Worm (Caenorhabditis elegans) whole organism, L1 larva: ENCODE data around the gene T25B9.4.
A peak's percentile ranks its signal among the peaks of the same experiment; 100 is the strongest.

Source experiments
- C04F5.9 ChIP-seq: sonication (generic microtip); optimal IDR thresholded peaks from 2 replicates; lab custom pipeline; 2016; ENCODE audit warnings: missing genetic modification characterization, missing compliant biosample characterization
- aha-1 ChIP-seq: fragments of 150-350 bp; optimal IDR thresholded peaks from 2 replicates; lab custom pipeline; 2014; ENCODE audit warnings: missing biosample characterization, missing genetic modification characterization
- alr-1 ChIP-seq: fragments of 200-800 bp; sonication (Bioruptor generic); optimal IDR thresholded peaks from 2 replicates; lab custom pipeline; 2018; ENCODE audit warnings: borderline replicate concordance, mild to moderate bottlenecking, missing genetic modification characterization, missing compliant biosample characterization
- aly-2 ChIP-seq: fragments of 150-350 bp; optimal IDR thresholded peaks from 2 replicates; lab custom pipeline; 2014; ENCODE audit warnings: missing biosample characterization, missing genetic modification characterization
- ama-1 ChIP-seq: fragments of 150-350 bp; optimal IDR thresholded peaks from 2 replicates; lab custom pipeline; 2014
- blmp-1 ChIP-seq: fragments of 150-350 bp; optimal IDR thresholded peaks from 2 replicates; lab custom pipeline; 2014; ENCODE audit warnings: missing biosample characterization, missing genetic modification characterization
- ceh-63 ChIP-seq: fragments of 200-800 bp; sonication (Bioruptor generic); optimal IDR thresholded peaks from 2 replicates; lab custom pipeline; 2018; ENCODE audit warnings: mild to moderate bottlenecking, missing genetic modification characterization, missing compliant biosample characterization
- ceh-8 ChIP-seq: fragments of 200-800 bp; sonication (Bioruptor generic); optimal IDR thresholded peaks from 2 replicates; lab custom pipeline; 2018; ENCODE audit warnings: mild to moderate bottlenecking, missing genetic modification characterization, moderate library complexity, missing compliant biosample characterization
- ceh-82 ChIP-seq, 3 experiments: fragments of 150-350 bp in 1 of 3; sonication (generic microtip) in 2 of 3; optimal IDR thresholded peaks; 2 replicates each; lab custom pipeline; 2014 to 2017; ENCODE audit warnings: missing biosample characterization in 3 of 3, missing genetic modification characterization in 3 of 3
- dpl-1 ChIP-seq, 3 experiments: fragments of 150-350 bp in 2 of 3; sonication (generic microtip) in 1 of 3; optimal IDR thresholded peaks; 2 replicates each; lab custom pipeline; 2014 to 2017; ENCODE audit warnings: missing biosample characterization in 3 of 3, missing genetic modification characterization in 3 of 3, missing genetic modification reagents in 3 of 3
- dsc-1 ChIP-seq: sonication (generic microtip); optimal IDR thresholded peaks from 2 replicates; lab custom pipeline; 2016; ENCODE audit warnings: mild to moderate bottlenecking, missing genetic modification characterization, missing compliant biosample characterization
- efl-3 ChIP-seq: fragments of 200-800 bp; sonication (Bioruptor generic); optimal IDR thresholded peaks from 2 replicates; lab custom pipeline; 2018; ENCODE audit warnings: mild to moderate bottlenecking, missing genetic modification characterization, missing compliant biosample characterization
- elt-2 ChIP-seq: sonication (generic microtip); optimal IDR thresholded peaks from 2 replicates; lab custom pipeline; 2016; ENCODE audit warnings: missing genetic modification characterization, mild to moderate bottlenecking, inconsistent platforms, missing compliant biosample characterization, missing genetic modification reagents
- elt-3 ChIP-seq, 6 experiments: fragments of 150-350 bp in 1 of 6; sonication (generic microtip); optimal IDR thresholded peaks; 2 replicates each; lab custom pipeline; 2017 to 2018; ENCODE audit warnings: missing biosample characterization in 6 of 6, missing genetic modification characterization in 6 of 6, inconsistent platforms in 1 of 6
- fkh-10 ChIP-seq: sonication (generic microtip); optimal IDR thresholded peaks from 2 replicates; lab custom pipeline; 2017; ENCODE audit warnings: missing biosample characterization, missing genetic modification reagents, missing genetic modification characterization
- fkh-4 ChIP-seq: sonication (generic microtip); optimal IDR thresholded peaks from 2 replicates; lab custom pipeline; 2016; ENCODE audit warnings: missing compliant biosample characterization, missing genetic modification characterization, borderline replicate concordance
- fkh-8 ChIP-seq: sonication (generic microtip); optimal IDR thresholded peaks from 2 replicates; lab custom pipeline; 2016; ENCODE audit warnings: mild to moderate bottlenecking, missing genetic modification characterization, missing compliant biosample characterization
- fos-1 ChIP-seq: fragments of 150-350 bp; optimal IDR thresholded peaks from 2 replicates; lab custom pipeline; 2014; ENCODE audit warnings: missing biosample characterization, missing genetic modification characterization
- irx-1 ChIP-seq: sonication (generic microtip); optimal IDR thresholded peaks from 2 replicates; lab custom pipeline; 2016; ENCODE audit warnings: missing genetic modification characterization, missing compliant biosample characterization
- isw-1 ChIP-seq: fragments of 200-800 bp; sonication (Bioruptor generic); IDR thresholded peaks from 2 replicates; pipeline ENCODE4 v1.3.6; 2022; ENCODE audit warnings: missing genetic modification characterization, missing compliant biosample characterization
- jun-1 ChIP-seq: fragments of 150-350 bp; optimal IDR thresholded peaks from 2 replicates; lab custom pipeline; 2014; ENCODE audit warnings: missing biosample characterization, missing genetic modification reagents, missing genetic modification characterization
- lin-13 ChIP-seq: fragments of 150-350 bp; optimal IDR thresholded peaks from 2 replicates; lab custom pipeline; 2014; ENCODE audit warnings: missing biosample characterization, missing genetic modification reagents, missing genetic modification characterization
- lin-15B ChIP-seq: fragments of 150-350 bp; sonication (generic microtip); optimal IDR thresholded peaks from 3 replicates; lab custom pipeline; 2014; ENCODE audit warnings: missing biosample characterization, missing genetic modification characterization
- lin-39 ChIP-seq: fragments of 150-350 bp; optimal IDR thresholded peaks from 2 replicates; lab custom pipeline; 2014; ENCODE audit warnings: missing biosample characterization, missing genetic modification reagents, missing genetic modification characterization
- mab-9 ChIP-seq: fragments of 200-800 bp; sonication (Bioruptor generic); IDR thresholded peaks from 2 replicates; pipeline ENCODE4 v1.3.6; 2022; ENCODE audit warnings: missing genetic modification reagents, missing genetic modification characterization, missing compliant biosample characterization
- mdl-1 ChIP-seq, 2 experiments: fragments of 150-350 bp; optimal IDR thresholded peaks; 2 replicates each; lab custom pipeline; 2014 to 2017; ENCODE audit warnings: missing biosample characterization in 2 of 2, missing genetic modification characterization in 2 of 2, inconsistent platforms in 1 of 2
- mef-2 ChIP-seq: fragments of 150-350 bp; optimal IDR thresholded peaks from 2 replicates; lab custom pipeline; 2014; ENCODE audit warnings: missing biosample characterization, missing genetic modification characterization
- nhr-12 ChIP-seq: sonication (generic microtip); optimal IDR thresholded peaks from 2 replicates; lab custom pipeline; 2017; ENCODE audit warnings: missing biosample characterization, missing genetic modification characterization
- nhr-19 ChIP-seq: fragments of 200-800 bp; sonication (Bioruptor generic); conservative IDR thresholded peaks from 2 replicates; pipeline ENCODE4 v1.3.6; 2022; ENCODE audit warnings: missing genetic modification characterization, missing compliant biosample characterization
- nhr-237 ChIP-seq: fragments of 150-350 bp; optimal IDR thresholded peaks from 2 replicates; lab custom pipeline; 2014; ENCODE audit warnings: missing biosample characterization, missing genetic modification characterization
- nhr-28 ChIP-seq: fragments of 150-350 bp; optimal IDR thresholded peaks from 2 replicates; lab custom pipeline; 2014; ENCODE audit warnings: missing biosample characterization, missing genetic modification characterization
- nhr-47 ChIP-seq: sonication (generic microtip); optimal IDR thresholded peaks from 2 replicates; lab custom pipeline; 2016; ENCODE audit warnings: mild to moderate bottlenecking, missing genetic modification characterization, moderate library complexity, missing compliant biosample characterization
- nhr-71 ChIP-seq: sonication (generic microtip); optimal IDR thresholded peaks from 2 replicates; lab custom pipeline; 2016; ENCODE audit warnings: mild to moderate bottlenecking, missing genetic modification characterization, moderate library complexity, missing compliant biosample characterization
- nhr-76 ChIP-seq: sonication (generic microtip); optimal IDR thresholded peaks from 2 replicates; lab custom pipeline; 2017; ENCODE audit warnings: missing biosample characterization, missing genetic modification characterization
- nhr-77 ChIP-seq: fragments of 150-350 bp; optimal IDR thresholded peaks from 2 replicates; lab custom pipeline; 2014; ENCODE audit warnings: missing biosample characterization, missing genetic modification characterization
- pqm-1 ChIP-seq: sonication (generic microtip); optimal IDR thresholded peaks from 3 replicates; lab custom pipeline; 2017; ENCODE audit warnings: missing biosample characterization, missing genetic modification characterization
- skn-1 ChIP-seq: fragments of 150-350 bp; optimal IDR thresholded peaks from 2 replicates; lab custom pipeline; 2014; ENCODE audit warnings: missing biosample characterization, missing genetic modification characterization
- snpc-4 ChIP-seq: fragments of 150-350 bp; optimal IDR thresholded peaks from 2 replicates; lab custom pipeline; 2014; ENCODE audit warnings: missing biosample characterization, missing genetic modification characterization
- snu-23 ChIP-seq: sonication (generic microtip); optimal IDR thresholded peaks from 2 replicates; lab custom pipeline; 2016; ENCODE audit warnings: missing genetic modification characterization, missing compliant biosample characterization
- sptf-1 ChIP-seq: fragments of 150-350 bp; optimal IDR thresholded peaks from 2 replicates; lab custom pipeline; 2014; ENCODE audit warnings: missing biosample characterization, missing genetic modification characterization
- swsn-7 ChIP-seq: sonication (generic microtip); optimal IDR thresholded peaks from 2 replicates; lab custom pipeline; 2016; ENCODE audit warnings: missing genetic modification characterization, missing compliant biosample characterization
- tbx-2 ChIP-seq: sonication (generic microtip); optimal IDR thresholded peaks from 2 replicates; lab custom pipeline; 2016; ENCODE audit warnings: missing genetic modification characterization, missing compliant biosample characterization
- tlp-1 ChIP-seq: fragments of 150-350 bp; optimal IDR thresholded peaks from 2 replicates; lab custom pipeline; 2014; ENCODE audit warnings: missing biosample characterization, missing genetic modification characterization
- unc-130 ChIP-seq: fragments of 150-350 bp; optimal IDR thresholded peaks from 2 replicates; lab custom pipeline; 2017; ENCODE audit warnings: missing biosample characterization, missing genetic modification characterization, inconsistent platforms
- unc-30 ChIP-seq: sonication (generic microtip); optimal IDR thresholded peaks from 2 replicates; lab custom pipeline; 2017; ENCODE audit warnings: missing biosample characterization, missing genetic modification characterization
- unc-62 ChIP-seq: fragments of 150-350 bp; optimal IDR thresholded peaks from 2 replicates; lab custom pipeline; 2014; ENCODE audit warnings: missing biosample characterization, missing genetic modification reagents, missing genetic modification characterization
- unc-98 ChIP-seq: fragments of 200-800 bp; sonication (Bioruptor generic); IDR thresholded peaks from 2 replicates; pipeline ENCODE4 v1.3.6; 2022; ENCODE audit warnings: missing genetic modification characterization, missing compliant biosample characterization
- vab-15 ChIP-seq: sonication (generic microtip); optimal IDR thresholded peaks from 2 replicates; lab custom pipeline; 2017; ENCODE audit warnings: missing genotype, mild to moderate bottlenecking, missing genetic modification characterization, missing compliant biosample characterization
- xbp-1 ChIP-seq: sonication (generic microtip); optimal IDR thresholded peaks from 2 replicates; lab custom pipeline; 2016; ENCODE audit warnings: missing genetic modification characterization, missing compliant biosample characterization
- zip-4 ChIP-seq: fragments of 200-800 bp; sonication (Bioruptor generic); optimal IDR thresholded peaks from 2 replicates; lab custom pipeline; 2018; ENCODE audit warnings: mild to moderate bottlenecking, missing genetic modification characterization, moderate library complexity, missing compliant biosample characterization
- ztf-11 ChIP-seq, 2 experiments: sonication (generic microtip); optimal IDR thresholded peaks; 2 replicates each; lab custom pipeline; 2016 to 2017; ENCODE audit warnings: missing genetic modification characterization in 2 of 2, missing biosample characterization in 1 of 2, missing compliant biosample characterization in 1 of 2

The T25B9.4 gene

DNA sequence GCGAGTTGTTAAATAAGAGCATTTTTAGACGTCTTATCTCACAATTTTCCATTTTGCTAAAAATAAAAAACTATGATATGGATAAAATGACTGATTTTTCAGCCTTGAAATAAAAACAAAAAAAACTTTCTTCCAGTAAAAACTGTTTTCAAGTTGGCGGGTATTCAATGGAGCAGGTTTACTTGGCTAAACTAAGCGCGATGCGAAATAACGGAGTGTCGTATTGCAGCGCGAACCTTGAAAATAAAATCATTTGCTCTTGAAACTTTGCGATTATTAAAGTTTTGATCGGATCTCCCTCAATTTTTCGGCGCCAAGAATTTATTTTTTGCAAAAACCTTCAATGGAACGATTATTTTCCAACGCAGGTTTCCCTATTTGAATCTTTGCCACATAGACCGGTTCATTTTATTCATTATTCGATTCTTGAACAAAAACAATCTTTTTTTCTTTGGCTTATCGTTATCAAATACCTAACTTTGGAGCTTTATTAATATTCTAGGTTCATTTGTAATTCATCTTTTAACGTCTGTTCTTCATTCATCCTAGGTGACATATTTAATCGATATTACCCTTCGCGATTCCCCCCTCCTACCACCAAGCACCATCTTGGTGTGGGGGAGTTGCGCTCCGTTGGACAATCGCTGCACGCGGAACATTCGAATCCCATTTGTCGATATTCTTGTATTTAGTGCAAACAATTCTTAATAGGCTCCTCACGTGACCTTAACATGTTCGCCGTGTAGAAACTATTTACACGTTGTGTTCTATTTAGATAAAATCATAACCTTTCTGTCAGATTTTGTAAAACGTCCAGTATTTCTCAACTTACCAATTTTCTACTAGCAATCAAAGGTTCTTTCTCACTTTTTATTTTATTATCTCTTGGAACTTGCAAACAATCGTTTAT is 22.7 kb downstream of the T25B9.4 start, which contains the start of the genes orc-5 and cyb-1:
orc-5 (minus strand) TSS at position 62 of the 910 bp plus-strand sequence.
cyb-1 (plus strand) TSS at position 690 of the 910 bp plus-strand sequence.
- TF ChIP-seq sptf-1 (tag; lab: Kevin White, UChicago) (no peak), aly-2 (tag; lab: Kevin White, UChicago) (peak; percentile 54), ama-1 (no peak), xbp-1 (tag; lab: Kevin White, UChicago) (peak; percentile 86), lin-39 (tag; lab: Kevin White, UChicago) (peak; percentile 44), fos-1 (tag; lab: Kevin White, UChicago) (peak; percentile 34), fkh-4 (no peak), unc-30 (tag; lab: Kevin White, UChicago) (no peak), lin-13 (GFP tag; lab: Kevin White, UChicago) (peak; percentile 82), mef-2 (tag; lab: Kevin White, UChicago) (no peak), nhr-71 (tag; lab: Kevin White, UChicago) (peak; percentile 90), irx-1 (peak; percentile 65), ceh-63 (no peak), swsn-7 (tag; lab: Kevin White, UChicago) (peak; percentile 81), nhr-28 (tag; lab: Kevin White, UChicago) (no peak), vab-15 (tag; lab: Kevin White, UChicago) (no peak), tlp-1 (tag; lab: Kevin White, UChicago) (no peak), nhr-12 (tag; lab: Kevin White, UChicago) (no peak), nhr-77 (tag; lab: Kevin White, UChicago) (peak; percentile 51), elt-3 (tag; optimal IDR thresholded peaks at IDR 0.05; lab: Kevin White, UChicago) (peak in 4 of 6 experiments; percentile 17 to 81 (median 44)), ceh-8 (GFP tag; lab: Kevin White, UChicago) (peak; percentile 3), nhr-19 (GFP tag; lab: Robert Waterston, UW) (peak; percentile 82), mab-9 (no peak), fkh-10 (peak; percentile 17), ztf-11 (tag; optimal IDR thresholded peaks at IDR 0.05; lab: Kevin White, UChicago) (no peak), blmp-1 (peak; percentile 87), nhr-76 (no peak), isw-1 (GFP tag; lab: Robert Waterston, UW) (peak; percentile 76), efl-3 (GFP tag; lab: Kevin White, UChicago) (no peak), ceh-82 (tag; optimal IDR thresholded peaks at IDR 0.05; lab: Kevin White, UChicago) (peak; percentile 56 to 81 (median 71)), nhr-47 (tag; lab: Kevin White, UChicago) (peak; percentile 88), lin-15B (tag; lab: Kevin White, UChicago) (peak; percentile 95), snu-23 (GFP tag; lab: Kevin White, UChicago) (peak; percentile 90), snpc-4 (peak; percentile 53), dpl-1 (GFP tag; optimal IDR thresholded peaks at IDR 0.05; lab: Kevin White, UChicago) (peak; percentile 97 to 98 (median 97)), zip-4 (GFP tag; lab: Kevin White, UChicago) (no peak), elt-2 (tag; lab: Kevin White, UChicago) (no peak), mdl-1 (tag; optimal IDR thresholded peaks at IDR 0.05; lab: Kevin White, UChicago) (peak in 1 of 2 experiments; percentile 66), skn-1 (tag; lab: Kevin White, UChicago) (peak; percentile 83), pqm-1 (tag; lab: Kevin White, UChicago) (no peak), tbx-2 (peak; percentile 78), jun-1 (peak; percentile 58), dsc-1 (tag; lab: Kevin White, UChicago) (peak; percentile 70), unc-130 (tag; lab: Kevin White, UChicago) (peak; percentile 87), nhr-237 (no peak), fkh-8 (tag; lab: Kevin White, UChicago) (peak; percentile 52), alr-1 (tag; lab: Kevin White, UChicago) (no peak), C04F5.9 (tag; lab: Kevin White, UChicago) (peak; percentile 33), unc-98 (GFP tag; lab: Robert Waterston, UW) (no peak), aha-1 (tag; lab: Kevin White, UChicago) (peak; percentile 10), unc-62 (GFP tag; lab: Kevin White, UChicago) (no peak)
